Fruit fly (Drosophila melanogaster) whole organism, embryonic: Measurements from ENCODE around the gene GstO2.

Experiments used
- Ada2b ChIP-seq: fragments of 200-800 bp; sonication (Bioruptor generic); IDR thresholded peaks from 2 replicates; pipeline ENCODE4 v1.3.6; 2022; ENCODE audit warnings: missing biosample characterization, missing genetic modification characterization
- Antp ChIP-seq: fragments of 200-800 bp; sonication (Bioruptor generic); optimal IDR thresholded peaks from 3 replicates; lab custom pipeline; 2016; ENCODE audit warnings: missing biosample characterization, missing genetic modification characterization
- Bdp1 ChIP-seq: fragments of 200-800 bp; sonication (Bioruptor generic); optimal IDR thresholded peaks from 3 replicates; lab custom pipeline; 2016; ENCODE audit warnings: missing biosample characterization, missing genetic modification characterization
- CG1024 ChIP-seq: fragments of 200-800 bp; sonication (Bioruptor generic); IDR thresholded peaks from 2 replicates; pipeline ENCODE4 v1.3.6; 2022; ENCODE audit warnings: missing biosample characterization, missing genetic modification characterization
- CG10565 ChIP-seq: fragments of 200-800 bp; sonication (Bioruptor generic); optimal IDR thresholded peaks from 3 replicates; lab custom pipeline; 2016; ENCODE audit warnings: missing biosample characterization, mild to moderate bottlenecking, missing genetic modification characterization
- CG10654 ChIP-seq: fragments of 200-800 bp; sonication (Bioruptor generic); optimal IDR thresholded peaks from 2 replicates; lab custom pipeline; 2016; ENCODE audit warnings: missing biosample characterization, missing genetic modification characterization
- CG10959 ChIP-seq: fragments of 200-800 bp; sonication (Bioruptor generic); IDR thresholded peaks from 2 replicates; pipeline ENCODE4 v1.3.6; 2022; ENCODE audit warnings: missing biosample characterization, missing genetic modification characterization
- CG12299 ChIP-seq: fragments of 200-800 bp; sonication (Bioruptor generic); optimal IDR thresholded peaks from 2 replicates; lab custom pipeline; 2018; ENCODE audit warnings: missing biosample characterization, mild to moderate bottlenecking, missing genetic modification characterization
- CG13624 ChIP-seq: fragments of 200-800 bp; sonication (Bioruptor generic); optimal IDR thresholded peaks from 2 replicates; lab custom pipeline; 2016; ENCODE audit warnings: missing biosample characterization, missing genetic modification characterization
- CG2116 ChIP-seq: fragments of 200-800 bp; sonication (Bioruptor generic); optimal IDR thresholded peaks from 3 replicates; lab custom pipeline; 2018; ENCODE audit warnings: missing biosample characterization, mild to moderate bottlenecking, missing genetic modification characterization
- CG2712 ChIP-seq: fragments of 200-800 bp; optimal IDR thresholded peaks from 3 replicates; lab custom pipeline; 2019; ENCODE audit warnings: missing biosample characterization, mild to moderate bottlenecking, missing genetic modification characterization, moderate library complexity
- CG3065 ChIP-seq: fragments of 200-800 bp; sonication (Bioruptor generic); optimal IDR thresholded peaks from 2 replicates; lab custom pipeline; 2016; ENCODE audit warnings: missing biosample characterization, missing genetic modification characterization
- CG3838 ChIP-seq: fragments of 200-800 bp; sonication (Bioruptor generic); optimal IDR thresholded peaks from 3 replicates; lab custom pipeline; 2016; ENCODE audit warnings: missing biosample characterization, missing genetic modification characterization
- CG4404 ChIP-seq: fragments of 200-800 bp; sonication (Bioruptor generic); IDR thresholded peaks from 2 replicates; pipeline ENCODE4 v1.3.6; 2022; ENCODE audit warnings: missing biosample characterization, missing genetic modification characterization
- GATAe ChIP-seq: fragments of 200-800 bp; sonication (Bioruptor generic); conservative IDR thresholded peaks from 2 replicates; pipeline ENCODE4 v1.3.6; 2022; ENCODE audit warnings: missing biosample characterization, missing genetic modification characterization
- H15 ChIP-seq: fragments of 200-800 bp; sonication (Bioruptor generic); IDR thresholded peaks from 3 replicates; pipeline ENCODE4 v1.3.6; 2022; ENCODE audit warnings: missing biosample characterization, missing genetic modification characterization
- HHEX ChIP-seq: fragments of 200-800 bp; sonication (Bioruptor generic); optimal IDR thresholded peaks from 3 replicates; lab custom pipeline; 2017; ENCODE audit warnings: missing biosample characterization, mild to moderate bottlenecking, missing genetic modification characterization, missing genetic modification reagents
- MBD-R2 ChIP-seq: fragments of 200-800 bp; sonication (Bioruptor generic); IDR thresholded peaks from 2 replicates; pipeline ENCODE4 v1.3.6; 2022; ENCODE audit warnings: missing biosample characterization, missing genetic modification characterization
- Mes4 ChIP-seq: fragments of 200-800 bp; sonication (Bioruptor generic); optimal IDR thresholded peaks from 2 replicates; lab custom pipeline; 2016; ENCODE audit warnings: missing biosample characterization, missing genetic modification characterization
- Nf-YC ChIP-seq: fragments of 200-800 bp; optimal IDR thresholded peaks from 3 replicates; lab custom pipeline; 2019; ENCODE audit warnings: missing biosample characterization, mild to moderate bottlenecking, missing genetic modification characterization, moderate library complexity
- Ptx1 ChIP-seq: fragments of 200-800 bp; sonication (Bioruptor generic); IDR thresholded peaks from 2 replicates; pipeline ENCODE4 v1.3.6; 2022; ENCODE audit warnings: missing biosample characterization, missing genetic modification characterization
- Sin3A ChIP-seq: fragments of >200 bp; optimal IDR thresholded peaks from 2 replicates; lab custom pipeline; 2018
- Sry-β ChIP-seq: fragments of 200-800 bp; sonication (Bioruptor generic); optimal IDR thresholded peaks from 2 replicates; lab custom pipeline; 2018; ENCODE audit warnings: missing biosample characterization, mild to moderate bottlenecking, missing genetic modification characterization, moderate library complexity
- ab ChIP-seq: fragments of 200-800 bp; sonication (Bioruptor generic); optimal IDR thresholded peaks from 2 replicates; lab custom pipeline; 2016; ENCODE audit warnings: missing biosample characterization, missing genetic modification characterization
- abd-A ChIP-seq: fragments of 200-800 bp; sonication (Bioruptor generic); optimal IDR thresholded peaks from 3 replicates; lab custom pipeline; 2019; ENCODE audit warnings: missing biosample characterization, mild to moderate bottlenecking, missing genetic modification characterization, moderate library complexity
- aop ChIP-seq: fragments of 200-800 bp; sonication (Bioruptor generic); IDR thresholded peaks from 2 replicates; pipeline ENCODE4 v1.3.6; 2022; ENCODE audit warnings: missing biosample characterization, missing genetic modification characterization
- ap ChIP-seq: fragments of 200-800 bp; sonication (Bioruptor generic); IDR thresholded peaks from 2 replicates; pipeline ENCODE4 v1.3.6; 2022; ENCODE audit warnings: missing biosample characterization, missing genetic modification characterization
- ase ChIP-seq: fragments of 200-800 bp; sonication (Bioruptor generic); IDR thresholded peaks from 3 replicates; pipeline ENCODE4 v1.3.6; 2022; ENCODE audit warnings: missing biosample characterization, missing genetic modification characterization
- bab2 ChIP-seq: fragments of 200-800 bp; sonication (Bioruptor generic); optimal IDR thresholded peaks from 2 replicates; lab custom pipeline; 2016; ENCODE audit warnings: missing biosample characterization, missing genetic modification characterization
- bbx ChIP-seq: fragments of 200-800 bp; sonication (Bioruptor generic); IDR thresholded peaks from 2 replicates; pipeline ENCODE4 v1.3.6; 2022; ENCODE audit warnings: missing biosample characterization, missing genetic modification characterization; ENCODE audit not compliant: partially characterized antibody
- bowl ChIP-seq: fragments of 200-800 bp; sonication (Bioruptor generic); IDR thresholded peaks from 2 replicates; pipeline ENCODE4 v1.3.6; 2022; ENCODE audit warnings: missing biosample characterization, missing genetic modification characterization
- chif ChIP-seq, 2 experiments: fragments of 200-800 bp; sonication (Bioruptor generic); optimal IDR thresholded peaks; 3 replicates each; lab custom pipeline; 2016; ENCODE audit warnings: missing biosample characterization in 2 of 2, missing genetic modification characterization in 2 of 2
- chm ChIP-seq: fragments of 200-800 bp; sonication (Bioruptor generic); IDR thresholded peaks from 2 replicates; pipeline ENCODE4 v1.3.6; 2022; ENCODE audit warnings: missing biosample characterization, missing genetic modification characterization
- crol ChIP-seq: fragments of 200-800 bp; sonication (Bioruptor generic); IDR thresholded peaks from 2 replicates; pipeline ENCODE4 v1.3.6; 2022; ENCODE audit warnings: missing biosample characterization, missing genetic modification characterization
- danr ChIP-seq: fragments of 200-800 bp; sonication (Bioruptor generic); IDR thresholded peaks from 2 replicates; pipeline ENCODE4 v1.3.6; 2022; ENCODE audit warnings: missing biosample characterization, missing genetic modification characterization
- eve ChIP-seq, 2 experiments: fragments of >200 bp; optimal IDR thresholded peaks; 2 replicates each; lab custom pipeline; 2017; ENCODE audit warnings: missing biosample characterization in 2 of 2, missing genetic modification characterization in 2 of 2
- exex ChIP-seq: fragments of 200-800 bp; sonication (Bioruptor generic); optimal IDR thresholded peaks from 4 replicates; lab custom pipeline; 2018; ENCODE audit warnings: missing biosample characterization, mild to moderate bottlenecking, missing genetic modification characterization, moderate library complexity
- gfzf ChIP-seq: fragments of 200-800 bp; sonication (Bioruptor generic); optimal IDR thresholded peaks from 2 replicates; lab custom pipeline; 2016; ENCODE audit warnings: missing biosample characterization, mild to moderate bottlenecking, missing genetic modification characterization, moderate library complexity
- hb ChIP-seq: fragments of 200-800 bp; sonication (Bioruptor generic); IDR thresholded peaks from 3 replicates; pipeline ENCODE4 v1.3.6; 2022; ENCODE audit warnings: missing biosample characterization, missing genetic modification characterization; ENCODE audit not compliant: partially characterized antibody
- ind ChIP-seq: fragments of 200-800 bp; sonication (Bioruptor generic); optimal IDR thresholded peaks from 3 replicates; lab custom pipeline; 2016; ENCODE audit warnings: missing biosample characterization, missing genetic modification characterization
- jing ChIP-seq: fragments of 200-800 bp; sonication (Bioruptor generic); optimal IDR thresholded peaks from 2 replicates; lab custom pipeline; 2018; ENCODE audit warnings: missing biosample characterization, mild to moderate bottlenecking, missing genetic modification characterization
- lbe ChIP-seq: fragments of 200-800 bp; sonication (Bioruptor generic); optimal IDR thresholded peaks from 2 replicates; lab custom pipeline; 2016; ENCODE audit warnings: missing biosample characterization, mild to moderate bottlenecking, missing genetic modification characterization
- lmd ChIP-seq: fragments of 200-800 bp; sonication (Bioruptor generic); IDR thresholded peaks from 2 replicates; pipeline ENCODE4 v1.3.6; 2022; ENCODE audit warnings: missing biosample characterization, missing genetic modification characterization
- nerfin-1 ChIP-seq: fragments of 200-800 bp; sonication (Bioruptor generic); optimal IDR thresholded peaks from 3 replicates; lab custom pipeline; 2019; ENCODE audit warnings: missing biosample characterization, mild to moderate bottlenecking, missing genetic modification characterization, moderate library complexity
- row ChIP-seq: fragments of 200-800 bp; sonication (Bioruptor generic); IDR thresholded peaks from 3 replicates; pipeline ENCODE4 v1.3.6; 2022; ENCODE audit warnings: missing biosample characterization, missing genetic modification characterization
- sens-2 ChIP-seq: fragments of 200-800 bp; sonication (Bioruptor generic); IDR thresholded peaks from 2 replicates; pipeline ENCODE4 v1.3.6; 2022; ENCODE audit warnings: missing biosample characterization, missing genetic modification characterization
- sqz ChIP-seq: fragments of 200-800 bp; sonication (Bioruptor generic); optimal IDR thresholded peaks from 3 replicates; lab custom pipeline; 2018; ENCODE audit warnings: missing biosample characterization, mild to moderate bottlenecking, missing genetic modification characterization
- ssp ChIP-seq: fragments of 200-800 bp; sonication (Bioruptor generic); IDR thresholded peaks from 2 replicates; pipeline ENCODE4 v1.3.6; 2022; ENCODE audit warnings: missing biosample characterization, missing genetic modification characterization
- tx ChIP-seq: fragments of 200-800 bp; sonication (Bioruptor generic); optimal IDR thresholded peaks from 2 replicates; lab custom pipeline; 2016; ENCODE audit warnings: missing biosample characterization, missing genetic modification characterization
- vfl ChIP-seq: fragments of 200-800 bp; sonication (Bioruptor generic); optimal IDR thresholded peaks from 2 replicates; lab custom pipeline; 2016; ENCODE audit warnings: missing biosample characterization, missing genetic modification characterization
- vvl ChIP-seq: fragments of 200-800 bp; sonication (Bioruptor generic); IDR thresholded peaks from 2 replicates; pipeline ENCODE4 v1.3.6; 2022; ENCODE audit warnings: missing biosample characterization, missing genetic modification characterization

Gene GstO2

dm6 chr3L:8524816-8525625, 1.7 kb upstream of the GstO2 start, which contains the start of the genes GstO1 and foi (continued):
- TF ChIP-seq sqz (GFP tag; lab: Kevin White, UChicago): no peak
- no peak for TF ChIP-seq aop (GFP tag; lab: Robert Waterston, UW)
- no peak for TF ChIP-seq Sry-β (GFP tag; lab: Kevin White, UChicago)
- peak; percentile 22 for TF ChIP-seq nerfin-1 (tag; lab: Kevin White, UChicago)
- peak; percentile 95 for TF ChIP-seq CG2116 (GFP tag; lab: Kevin White, UChicago)
- no peak for TF ChIP-seq bab2
- TF ChIP-seq Sin3A: peak; percentile 20
- 0 out of 2 replicates have a peak, but pooled peaks have one; percentile 57 for TF ChIP-seq chm (GFP tag; lab: Robert Waterston, UW)
- no peak for TF ChIP-seq H15
- TF ChIP-seq lbe (GFP tag; lab: Kevin White, UChicago): peak; percentile 52
- TF ChIP-seq CG1024 (GFP tag; lab: Robert Waterston, UW): no peak
- peak; percentile 32 for TF ChIP-seq ind (GFP tag; lab: Kevin White, UChicago)
- no peak for TF ChIP-seq Bdp1 (GFP tag; lab: Kevin White, UChicago)
- TF ChIP-seq CG2712 (tag; lab: Kevin White, UChicago): peak; percentile 64
- TF ChIP-seq CG10959: no peak
- no peak for TF ChIP-seq HHEX (GFP tag; lab: Kevin White, UChicago)
- TF ChIP-seq gfzf (GFP tag; lab: Kevin White, UChicago): peak; percentile 15
- peak; percentile 98 for TF ChIP-seq hb (GFP tag; lab: Robert Waterston, UW)
- TF ChIP-seq Ada2b (GFP tag; lab: Robert Waterston, UW): 0 out of 2 replicates have a peak, but pooled peaks have one; percentile 17
- TF ChIP-seq CG3065 (GFP tag; lab: Kevin White, UChicago): no peak
- no peak for TF ChIP-seq crol (GFP tag; lab: Robert Waterston, UW)
- no peak for TF ChIP-seq ab
- peak; percentile 68 for TF ChIP-seq MBD-R2 (GFP tag; lab: Robert Waterston, UW)
- TF ChIP-seq Mes4 (GFP tag; lab: Kevin White, UChicago): peak; percentile 14
- TF ChIP-seq chif (GFP tag; optimal IDR thresholded peaks at IDR 0.05; lab: Kevin White, UChicago): no peak
- no peak for TF ChIP-seq CG10654
- TF ChIP-seq Ptx1 (GFP tag; lab: Robert Waterston, UW): peak; percentile 21; the same call in 1 of the 2 replicates
- no peak for TF ChIP-seq CG12299 (tag; lab: Kevin White, UChicago)
- no peak for TF ChIP-seq eve (GFP tag; optimal IDR thresholded peaks at IDR 0.05; lab: Kevin White, UChicago)
- TF ChIP-seq ase: no peak
- 0 out of 2 replicates have a peak, but pooled peaks have one; percentile 10 for TF ChIP-seq ap (GFP tag; lab: Robert Waterston, UW)
- peak; percentile 32; the same call in 1 of the 2 replicates for TF ChIP-seq ssp (GFP tag; lab: Robert Waterston, UW)
- TF ChIP-seq CG10565 (GFP tag; lab: Kevin White, UChicago): no peak
- TF ChIP-seq jing (GFP tag; lab: Kevin White, UChicago): no peak
- no peak for TF ChIP-seq danr (GFP tag; lab: Robert Waterston, UW)
- no peak for TF ChIP-seq vfl (GFP tag; lab: Kevin White, UChicago)
- no peak for TF ChIP-seq sens-2 (GFP tag; lab: Robert Waterston, UW)
- peak; percentile 48 for TF ChIP-seq vvl (GFP tag; lab: Robert Waterston, UW)
- TF ChIP-seq bowl: no peak
- peak; percentile 99 for TF ChIP-seq bbx
- TF ChIP-seq CG3838 (GFP tag; lab: Kevin White, UChicago): peak; percentile 29
- no peak for TF ChIP-seq CG4404
- no peak for TF ChIP-seq abd-A
- TF ChIP-seq GATAe: no peak
- peak; percentile 54 for TF ChIP-seq Nf-YC (tag; lab: Kevin White, UChicago)
- TF ChIP-seq lmd (GFP tag; lab: Robert Waterston, UW): no peak; the same call in 1 of the 2 replicates
- TF ChIP-seq CG13624 (GFP tag; lab: Kevin White, UChicago): no peak
- TF ChIP-seq row (GFP tag; lab: Robert Waterston, UW): peak; percentile 76
- TF ChIP-seq exex (tag; lab: Kevin White, UChicago): no peak
- TF ChIP-seq Antp (GFP tag; lab: Kevin White, UChicago): no peak
- TF ChIP-seq tx (GFP tag; lab: Kevin White, UChicago): no peak
